Worm (Caenorhabditis elegans) whole organism, L1 larva: Measurements from ENCODE around the gene cyc-2.2.

Experiments
- C04F5.9 ChIP-seq: sonication (generic microtip); optimal IDR thresholded peaks from 2 replicates; lab custom pipeline; 2016; ENCODE audit warnings: missing genetic modification characterization, missing compliant biosample characterization
- C16A3.4 ChIP-seq: fragments of 150-350 bp; optimal IDR thresholded peaks from 2 replicates; lab custom pipeline; 2014; ENCODE audit warnings: missing biosample characterization, missing genetic modification characterization
- F16B12.6 ChIP-seq: fragments of 150-350 bp; optimal IDR thresholded peaks from 2 replicates; lab custom pipeline; 2014; ENCODE audit warnings: missing biosample characterization, missing genetic modification characterization
- Y116A8C.19 ChIP-seq: sonication (generic microtip); optimal IDR thresholded peaks from 2 replicates; lab custom pipeline; 2016; ENCODE audit warnings: missing compliant biosample characterization, missing genetic modification characterization, borderline replicate concordance
- aha-1 ChIP-seq: fragments of 150-350 bp; optimal IDR thresholded peaks from 2 replicates; lab custom pipeline; 2014; ENCODE audit warnings: missing biosample characterization, missing genetic modification characterization
- alr-1 ChIP-seq: fragments of 200-800 bp; sonication (Bioruptor generic); optimal IDR thresholded peaks from 2 replicates; lab custom pipeline; 2018; ENCODE audit warnings: borderline replicate concordance, mild to moderate bottlenecking, missing genetic modification characterization, missing compliant biosample characterization
- blmp-1 ChIP-seq: fragments of 150-350 bp; optimal IDR thresholded peaks from 2 replicates; lab custom pipeline; 2014; ENCODE audit warnings: missing biosample characterization, missing genetic modification characterization
- ceh-63 ChIP-seq: fragments of 200-800 bp; sonication (Bioruptor generic); optimal IDR thresholded peaks from 2 replicates; lab custom pipeline; 2018; ENCODE audit warnings: mild to moderate bottlenecking, missing genetic modification characterization, missing compliant biosample characterization
- ceh-82 ChIP-seq, 3 experiments: fragments of 150-350 bp in 1 of 3; sonication (generic microtip) in 2 of 3; optimal IDR thresholded peaks; 2 replicates each; lab custom pipeline; 2014 to 2017; ENCODE audit warnings: missing biosample characterization in 3 of 3, missing genetic modification characterization in 3 of 3
- ceh-88 ChIP-seq: fragments of 200-800 bp; sonication (Bioruptor generic); IDR thresholded peaks from 2 replicates; pipeline ENCODE4 v1.3.6; 2022; ENCODE audit warnings: missing genetic modification characterization, missing compliant biosample characterization
- ceh-90 ChIP-seq: sonication (generic microtip); optimal IDR thresholded peaks from 2 replicates; lab custom pipeline; 2016; ENCODE audit warnings: missing genetic modification characterization, missing compliant biosample characterization
- dpl-1 ChIP-seq, 3 experiments: fragments of 150-350 bp in 2 of 3; sonication (generic microtip) in 1 of 3; optimal IDR thresholded peaks; 2 replicates each; lab custom pipeline; 2014 to 2017; ENCODE audit warnings: missing biosample characterization in 3 of 3, missing genetic modification characterization in 3 of 3, missing genetic modification reagents in 3 of 3
- dsc-1 ChIP-seq: sonication (generic microtip); optimal IDR thresholded peaks from 2 replicates; lab custom pipeline; 2016; ENCODE audit warnings: mild to moderate bottlenecking, missing genetic modification characterization, missing compliant biosample characterization
- egl-13 ChIP-seq: sonication (generic microtip); optimal IDR thresholded peaks from 2 replicates; lab custom pipeline; 2016; ENCODE audit warnings: missing genotype, missing genetic modification reagents, missing genetic modification characterization, missing compliant biosample characterization
- elt-2 ChIP-seq: sonication (generic microtip); optimal IDR thresholded peaks from 2 replicates; lab custom pipeline; 2016; ENCODE audit warnings: missing genetic modification characterization, mild to moderate bottlenecking, inconsistent platforms, missing compliant biosample characterization, missing genetic modification reagents
- ets-5 ChIP-seq: fragments of 200-800 bp; sonication (Bioruptor generic); IDR thresholded peaks from 2 replicates; pipeline ENCODE4 v1.3.6; 2022; ENCODE audit warnings: missing genetic modification characterization, missing compliant biosample characterization
- fkh-10 ChIP-seq: sonication (generic microtip); optimal IDR thresholded peaks from 2 replicates; lab custom pipeline; 2017; ENCODE audit warnings: missing biosample characterization, missing genetic modification reagents, missing genetic modification characterization
- fkh-4 ChIP-seq: sonication (generic microtip); optimal IDR thresholded peaks from 2 replicates; lab custom pipeline; 2016; ENCODE audit warnings: missing compliant biosample characterization, missing genetic modification characterization, borderline replicate concordance
- fkh-8 ChIP-seq: sonication (generic microtip); optimal IDR thresholded peaks from 2 replicates; lab custom pipeline; 2016; ENCODE audit warnings: mild to moderate bottlenecking, missing genetic modification characterization, missing compliant biosample characterization
- fos-1 ChIP-seq: fragments of 150-350 bp; optimal IDR thresholded peaks from 2 replicates; lab custom pipeline; 2014; ENCODE audit warnings: missing biosample characterization, missing genetic modification characterization
- hlh-17 ChIP-seq: fragments of 200-800 bp; sonication (Bioruptor generic); optimal IDR thresholded peaks from 2 replicates; lab custom pipeline; 2018; ENCODE audit warnings: missing genetic modification characterization, mild to moderate bottlenecking, missing compliant biosample characterization, moderate library complexity, borderline replicate concordance
- hlh-4 ChIP-seq: sonication (generic microtip); optimal IDR thresholded peaks from 2 replicates; lab custom pipeline; 2016; ENCODE audit warnings: mild to moderate bottlenecking, missing genetic modification characterization, missing compliant biosample characterization
- hpl-2 ChIP-seq: fragments of 150-350 bp; optimal IDR thresholded peaks from 2 replicates; lab custom pipeline; 2014; ENCODE audit warnings: missing biosample characterization, missing genetic modification reagents, missing genetic modification characterization
- isw-1 ChIP-seq: fragments of 200-800 bp; sonication (Bioruptor generic); IDR thresholded peaks from 2 replicates; pipeline ENCODE4 v1.3.6; 2022; ENCODE audit warnings: missing genetic modification characterization, missing compliant biosample characterization
- jun-1 ChIP-seq: fragments of 150-350 bp; optimal IDR thresholded peaks from 2 replicates; lab custom pipeline; 2014; ENCODE audit warnings: missing biosample characterization, missing genetic modification reagents, missing genetic modification characterization
- lin-15B ChIP-seq: fragments of 150-350 bp; sonication (generic microtip); optimal IDR thresholded peaks from 3 replicates; lab custom pipeline; 2014; ENCODE audit warnings: missing biosample characterization, missing genetic modification characterization
- lin-35 ChIP-seq, 2 experiments: fragments of 150-350 bp; optimal IDR thresholded peaks; 2 replicates each; lab custom pipeline; 2014; ENCODE audit warnings: missing biosample characterization in 2 of 2, missing genetic modification characterization in 2 of 2, missing genetic modification reagents in 2 of 2
- lir-3 ChIP-seq: sonication (generic microtip); optimal IDR thresholded peaks from 2 replicates; lab custom pipeline; 2016; ENCODE audit warnings: mild to moderate bottlenecking, missing genetic modification characterization, moderate library complexity, missing compliant biosample characterization; ENCODE audit not compliant: poor library complexity
- nhr-12 ChIP-seq: sonication (generic microtip); optimal IDR thresholded peaks from 2 replicates; lab custom pipeline; 2017; ENCODE audit warnings: missing biosample characterization, missing genetic modification characterization
- nhr-20 ChIP-seq: sonication (generic microtip); optimal IDR thresholded peaks from 2 replicates; lab custom pipeline; 2016; ENCODE audit warnings: mild to moderate bottlenecking, missing genetic modification characterization, missing compliant biosample characterization
- nhr-237 ChIP-seq: fragments of 150-350 bp; optimal IDR thresholded peaks from 2 replicates; lab custom pipeline; 2014; ENCODE audit warnings: missing biosample characterization, missing genetic modification characterization
- nhr-28 ChIP-seq: fragments of 150-350 bp; optimal IDR thresholded peaks from 2 replicates; lab custom pipeline; 2014; ENCODE audit warnings: missing biosample characterization, missing genetic modification characterization
- nhr-47 ChIP-seq: sonication (generic microtip); optimal IDR thresholded peaks from 2 replicates; lab custom pipeline; 2016; ENCODE audit warnings: mild to moderate bottlenecking, missing genetic modification characterization, moderate library complexity, missing compliant biosample characterization
- nhr-71 ChIP-seq: sonication (generic microtip); optimal IDR thresholded peaks from 2 replicates; lab custom pipeline; 2016; ENCODE audit warnings: mild to moderate bottlenecking, missing genetic modification characterization, moderate library complexity, missing compliant biosample characterization
- nhr-77 ChIP-seq: fragments of 150-350 bp; optimal IDR thresholded peaks from 2 replicates; lab custom pipeline; 2014; ENCODE audit warnings: missing biosample characterization, missing genetic modification characterization
- nhr-84 ChIP-seq: sonication (generic microtip); optimal IDR thresholded peaks from 2 replicates; lab custom pipeline; 2017; ENCODE audit warnings: missing biosample characterization, missing genetic modification characterization
- nhr-90 ChIP-seq: sonication (generic microtip); optimal IDR thresholded peaks from 2 replicates; lab custom pipeline; 2016; ENCODE audit warnings: mild to moderate bottlenecking, missing genetic modification characterization, missing compliant biosample characterization; ENCODE audit not compliant: poor library complexity
- pag-3 ChIP-seq: sonication (generic microtip); optimal IDR thresholded peaks from 2 replicates; lab custom pipeline; 2017; ENCODE audit warnings: missing genetic modification characterization, mild to moderate bottlenecking, missing compliant biosample characterization, antibody characterized with exemption, borderline replicate concordance; ENCODE audit not compliant: insufficient read depth
- pax-3 ChIP-seq: fragments of 200-800 bp; sonication (Bioruptor generic); optimal IDR thresholded peaks from 2 replicates; lab custom pipeline; 2018; ENCODE audit warnings: mild to moderate bottlenecking, missing genetic modification characterization, moderate library complexity, missing compliant biosample characterization
- pqm-1 ChIP-seq: sonication (generic microtip); optimal IDR thresholded peaks from 3 replicates; lab custom pipeline; 2017; ENCODE audit warnings: missing biosample characterization, missing genetic modification characterization
- skn-1 ChIP-seq: fragments of 150-350 bp; optimal IDR thresholded peaks from 2 replicates; lab custom pipeline; 2014; ENCODE audit warnings: missing biosample characterization, missing genetic modification characterization
- snpc-4 ChIP-seq: fragments of 150-350 bp; optimal IDR thresholded peaks from 2 replicates; lab custom pipeline; 2014; ENCODE audit warnings: missing biosample characterization, missing genetic modification characterization
- snu-23 ChIP-seq: sonication (generic microtip); optimal IDR thresholded peaks from 2 replicates; lab custom pipeline; 2016; ENCODE audit warnings: missing genetic modification characterization, missing compliant biosample characterization
- sptf-1 ChIP-seq: fragments of 150-350 bp; optimal IDR thresholded peaks from 2 replicates; lab custom pipeline; 2014; ENCODE audit warnings: missing biosample characterization, missing genetic modification characterization
- swsn-7 ChIP-seq: sonication (generic microtip); optimal IDR thresholded peaks from 2 replicates; lab custom pipeline; 2016; ENCODE audit warnings: missing genetic modification characterization, missing compliant biosample characterization
- tlp-1 ChIP-seq: fragments of 150-350 bp; optimal IDR thresholded peaks from 2 replicates; lab custom pipeline; 2014; ENCODE audit warnings: missing biosample characterization, missing genetic modification characterization
- unc-130 ChIP-seq: fragments of 150-350 bp; optimal IDR thresholded peaks from 2 replicates; lab custom pipeline; 2017; ENCODE audit warnings: missing biosample characterization, missing genetic modification characterization, inconsistent platforms
- unc-62 ChIP-seq: fragments of 150-350 bp; optimal IDR thresholded peaks from 2 replicates; lab custom pipeline; 2014; ENCODE audit warnings: missing biosample characterization, missing genetic modification reagents, missing genetic modification characterization
- unc-86 ChIP-seq: sonication (generic microtip); optimal IDR thresholded peaks from 2 replicates; lab custom pipeline; 2016; ENCODE audit warnings: missing genetic modification characterization, missing compliant biosample characterization
- unc-98 ChIP-seq: fragments of 200-800 bp; sonication (Bioruptor generic); IDR thresholded peaks from 2 replicates; pipeline ENCODE4 v1.3.6; 2022; ENCODE audit warnings: missing genetic modification characterization, missing compliant biosample characterization
- zag-1 ChIP-seq: fragments of 150-350 bp; optimal IDR thresholded peaks from 2 replicates; lab custom pipeline; 2014; ENCODE audit warnings: missing biosample characterization, missing genetic modification characterization
- zip-4 ChIP-seq: fragments of 200-800 bp; sonication (Bioruptor generic); optimal IDR thresholded peaks from 2 replicates; lab custom pipeline; 2018; ENCODE audit warnings: mild to moderate bottlenecking, missing genetic modification characterization, moderate library complexity, missing compliant biosample characterization
- ztf-11 ChIP-seq, 2 experiments: sonication (generic microtip); optimal IDR thresholded peaks; 2 replicates each; lab custom pipeline; 2016 to 2017; ENCODE audit warnings: missing genetic modification characterization in 2 of 2, missing biosample characterization in 1 of 2, missing compliant biosample characterization in 1 of 2

cyc-2.2 gene

ce11 chrV:12649636-12650035 lies 37.6 kb upstream of the cyc-2.2 start, which contains the start of gene lin-25 (continued):
- TF ChIP-seq unc-62 (GFP tag; lab: Kevin White, UChicago): no peak
- no peak for TF ChIP-seq nhr-84 (tag; lab: Kevin White, UChicago)
- no peak for TF ChIP-seq ceh-88 (GFP tag; lab: Robert Waterston, UW)
- TF ChIP-seq unc-86 (tag; lab: Kevin White, UChicago): no peak
- no peak for TF ChIP-seq skn-1 (tag; lab: Kevin White, UChicago)
- TF ChIP-seq elt-2 (tag; lab: Kevin White, UChicago): no peak
- TF ChIP-seq jun-1 (tag; lab: Kevin White, UChicago): no peak
- no peak for TF ChIP-seq zip-4 (GFP tag; lab: Kevin White, UChicago)
- no peak for TF ChIP-seq C04F5.9
- no peak for TF ChIP-seq nhr-237 (tag; lab: Kevin White, UChicago)
- TF ChIP-seq nhr-47: no peak
- no peak for TF ChIP-seq fkh-10 (GFP tag; lab: Kevin White, UChicago)
- TF ChIP-seq sptf-1 (tag; lab: Kevin White, UChicago): no peak
- TF ChIP-seq hpl-2 (GFP tag; lab: Kevin White, UChicago): no peak
- TF ChIP-seq alr-1 (tag; lab: Kevin White, UChicago): no peak
- TF ChIP-seq snu-23 (GFP tag; lab: Kevin White, UChicago): no peak
- TF ChIP-seq ceh-90 (tag; lab: Kevin White, UChicago): no peak
- no peak for TF ChIP-seq pag-3
- TF ChIP-seq ets-5 (GFP tag; lab: Robert Waterston, UW): no peak
- no peak for TF ChIP-seq hlh-17 (GFP tag; lab: Kevin White, UChicago)
- no peak for TF ChIP-seq nhr-20 (tag; lab: Kevin White, UChicago)
- no peak for TF ChIP-seq fkh-8 (tag; lab: Kevin White, UChicago)
- TF ChIP-seq egl-13: no peak
- peak; percentile 24 for TF ChIP-seq blmp-1 (tag; lab: Kevin White, UChicago)
- TF ChIP-seq fos-1 (tag; lab: Kevin White, UChicago): no peak
- TF ChIP-seq dsc-1 (tag; lab: Kevin White, UChicago): no peak
- no peak for TF ChIP-seq swsn-7 (tag; lab: Kevin White, UChicago)
- TF ChIP-seq nhr-77 (tag; lab: Kevin White, UChicago): no peak
- TF ChIP-seq F16B12.6: no peak
- TF ChIP-seq ceh-63 (GFP tag; lab: Kevin White, UChicago): no peak
- peak; percentile 33 for TF ChIP-seq lir-3
- no peak for TF ChIP-seq nhr-90
- TF ChIP-seq nhr-12 (tag; lab: Kevin White, UChicago): no peak
- no peak for TF ChIP-seq unc-130 (tag; lab: Kevin White, UChicago)
- TF ChIP-seq lin-15B (tag; lab: Kevin White, UChicago): peak; percentile 17
- no peak for TF ChIP-seq hlh-4
- no peak for TF ChIP-seq zag-1 (tag; lab: Kevin White, UChicago)
- TF ChIP-seq aha-1 (tag; lab: Kevin White, UChicago): no peak
- TF ChIP-seq tlp-1 (tag; lab: Kevin White, UChicago): no peak
- TF ChIP-seq C16A3.4 (tag; lab: Kevin White, UChicago): peak; percentile 15
- TF ChIP-seq unc-98 (GFP tag; lab: Robert Waterston, UW): no peak
- TF ChIP-seq snpc-4 (tag; lab: Kevin White, UChicago): no peak
- peak in 1 of 3 experiments; percentile 32 for TF ChIP-seq ceh-82 (tag; optimal IDR thresholded peaks at IDR 0.05; lab: Kevin White, UChicago)
- no peak for TF ChIP-seq Y116A8C.19 (tag; lab: Kevin White, UChicago)
- TF ChIP-seq dpl-1 (GFP tag; optimal IDR thresholded peaks at IDR 0.05; lab: Kevin White, UChicago): peak in 1 of 3 experiments; percentile 50
- no peak for TF ChIP-seq nhr-28 (tag; lab: Kevin White, UChicago)
- no peak for TF ChIP-seq pax-3 (tag; lab: Kevin White, UChicago)
- TF ChIP-seq ztf-11 (tag; optimal IDR thresholded peaks at IDR 0.05; lab: Kevin White, UChicago): no peak
- TF ChIP-seq lin-35 (GFP tag; optimal IDR thresholded peaks at IDR 0.05; lab: Kevin White, UChicago): peak; percentile 29
- peak; percentile 9 for TF ChIP-seq nhr-71 (tag; lab: Kevin White, UChicago)
- no peak for TF ChIP-seq pqm-1
- TF ChIP-seq isw-1: no peak
- TF ChIP-seq fkh-4 (tag; lab: Kevin White, UChicago): no peak
